Fruit fly (Drosophila melanogaster): Measurements from ENCODE around the gene Idgf4.

Gene Idgf4

DNA sequence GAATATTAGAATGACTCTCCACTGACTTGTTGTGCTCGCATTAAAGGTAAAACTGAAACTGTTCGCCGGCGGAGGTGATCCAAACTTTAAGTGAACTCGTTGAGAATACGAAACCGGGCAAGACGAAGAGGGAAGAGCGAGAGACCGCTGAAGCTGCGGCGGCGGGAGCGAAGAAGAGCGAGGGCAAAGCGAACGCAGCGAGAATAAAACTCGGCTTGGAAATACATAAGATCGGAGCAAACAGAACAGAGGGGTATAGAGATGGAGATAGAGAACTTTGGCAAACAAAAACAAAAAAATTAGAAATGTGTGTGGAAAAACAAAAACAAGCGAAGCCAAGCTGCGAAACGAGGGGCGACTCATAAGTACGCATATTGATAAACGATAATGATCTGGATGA lies at the start of gene Idgf4:
Idgf4 (minus strand) TSS at position 67 of the 400 bp plus-strand sequence.
- TF ChIP-seq CG17801 (GFP tag; optimal IDR thresholded peaks at IDR 0.05; ENCODE audit: partially characterized antibody): no peak

DNA sequence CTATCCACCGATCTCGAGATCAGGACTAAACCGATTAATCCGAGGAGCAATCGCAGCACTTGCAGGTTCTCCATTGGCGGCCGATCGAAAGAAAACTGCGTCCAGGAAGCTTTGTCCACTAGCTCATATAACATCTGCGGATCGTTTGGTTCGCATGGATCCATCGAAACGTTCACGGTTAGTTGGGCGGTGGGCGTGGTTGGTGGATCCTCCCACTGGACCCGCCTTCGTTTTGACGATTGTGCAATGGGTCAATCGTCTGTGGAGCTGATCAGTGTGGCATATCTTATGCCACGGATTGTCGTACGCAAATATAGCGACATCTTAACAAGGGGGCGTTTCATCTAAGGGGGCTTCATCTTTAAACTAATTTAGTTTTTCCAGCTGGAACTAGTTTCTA lies 49.7 kb upstream of the Idgf4 start, which contains the start of gene CG15252:
CG15252 (minus strand) TSS at position 101 of the 400 bp plus-strand sequence.
- TF ChIP-seq CG17801 (GFP tag; optimal IDR thresholded peaks at IDR 0.05; ENCODE audit: partially characterized antibody): no peak

DNA sequence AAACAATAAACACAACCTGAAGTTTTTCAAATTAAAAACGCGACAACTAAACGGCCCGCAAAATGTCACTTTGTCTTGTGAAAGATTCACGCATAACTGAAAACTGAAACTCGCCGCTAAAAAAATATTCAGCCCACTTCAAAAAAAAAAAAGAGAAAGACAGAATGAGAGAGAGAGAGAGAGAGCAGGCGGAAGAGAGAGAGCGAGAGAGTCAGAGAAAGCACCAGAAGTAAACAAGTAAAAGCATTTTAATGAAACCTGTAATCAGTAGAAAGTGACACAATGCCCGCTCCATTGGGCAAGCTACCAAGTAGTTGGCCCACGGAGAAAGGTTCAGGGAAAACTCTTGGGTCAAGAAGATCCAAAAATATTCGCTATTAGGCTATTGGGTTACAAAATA lies 46.6 kb upstream of the Idgf4 start, which contains the start of gene CG43386:
CG43386 (minus strand) TSS at position 101 of the 400 bp plus-strand sequence.
- TF ChIP-seq CG17801 (GFP tag; optimal IDR thresholded peaks at IDR 0.05; ENCODE audit: partially characterized antibody): no peak

DNA sequence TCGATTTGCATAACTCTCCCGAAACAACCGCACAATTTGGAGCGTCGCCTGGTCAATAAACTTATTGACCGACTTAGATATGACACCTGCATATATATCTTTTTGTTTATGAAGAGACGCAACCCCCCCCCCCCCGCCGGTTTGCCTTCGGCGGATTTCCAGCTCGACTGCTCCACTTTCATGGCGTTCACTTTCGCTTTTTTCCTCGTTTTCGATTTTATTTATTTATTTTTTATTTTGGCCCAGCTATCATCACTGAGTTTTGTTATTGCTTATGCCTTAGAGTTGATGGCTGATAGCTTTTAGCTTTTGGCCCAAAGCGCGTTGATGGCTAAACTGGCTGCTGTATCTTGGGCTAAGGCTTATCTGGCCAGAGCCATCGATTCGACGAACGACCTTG lies 45.2 kb upstream of the Idgf4 start:
- TF ChIP-seq CG17801 (GFP tag; optimal IDR thresholded peaks at IDR 0.05; ENCODE audit: partially characterized antibody): no peak

DNA sequence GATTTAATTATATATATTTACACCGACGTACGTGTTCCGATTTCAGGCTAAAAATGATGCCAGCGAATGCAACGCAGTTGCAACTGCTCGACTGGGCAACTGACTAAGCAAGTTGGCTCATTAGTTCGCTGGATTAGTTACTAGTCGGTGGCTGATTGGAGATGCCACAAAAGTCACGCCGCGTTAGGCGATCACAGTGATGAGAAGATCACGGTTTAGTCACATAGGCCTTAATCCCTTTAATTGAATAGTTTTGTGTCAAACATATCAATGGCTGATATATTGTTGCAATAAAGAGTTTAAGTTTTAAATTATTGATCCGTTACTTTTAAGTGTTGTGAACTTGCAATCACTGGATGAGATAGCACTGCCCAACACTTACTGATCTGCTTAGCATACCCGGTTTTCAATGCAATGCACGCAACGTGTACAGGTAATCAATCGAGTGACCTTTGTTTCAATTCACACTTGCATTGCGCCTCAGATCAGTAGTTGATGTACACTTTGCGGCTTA lies 34.1 kb upstream of the Idgf4 start, which contains the start of the genes CG1791 and CG1889:
CG1791 (minus strand) TSS at position 101 of the 514 bp plus-strand sequence.
CG1889 (plus strand) TSS at position 464 of the 514 bp plus-strand sequence.
- no peak for TF ChIP-seq CG17801 (GFP tag; optimal IDR thresholded peaks at IDR 0.05; ENCODE audit: partially characterized antibody)

DNA sequence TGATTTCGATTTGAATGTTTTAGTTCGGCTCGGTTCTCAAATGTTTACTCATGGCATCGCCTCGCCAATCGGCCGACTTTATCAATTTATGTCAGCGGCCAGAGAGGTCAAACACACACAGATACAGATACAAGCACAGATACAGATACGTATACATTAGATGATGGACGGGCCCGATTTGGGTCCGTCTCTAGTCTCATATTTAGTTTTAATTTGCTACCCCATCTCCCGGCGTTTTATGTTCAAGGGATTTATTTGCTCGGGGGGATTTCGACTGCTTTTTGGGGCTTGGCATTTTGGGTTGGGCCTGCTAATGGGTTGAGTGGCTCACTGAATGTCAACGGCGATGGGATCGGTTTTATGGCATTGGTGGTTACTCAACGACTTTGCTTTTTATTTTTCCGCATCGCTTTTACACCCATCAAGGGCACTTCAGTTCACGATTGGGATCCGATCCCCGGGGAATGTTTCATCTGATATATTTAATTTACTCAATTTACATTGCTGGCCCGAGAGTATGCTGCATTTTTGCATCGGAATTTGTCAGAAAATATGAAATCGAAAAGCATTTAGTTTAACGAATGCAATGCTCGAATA lies 1.6 kb upstream of the Idgf4 start:
- TF ChIP-seq CG17801 (GFP tag; optimal IDR thresholded peaks at IDR 0.05; ENCODE audit: partially characterized antibody): no peak

DNA sequence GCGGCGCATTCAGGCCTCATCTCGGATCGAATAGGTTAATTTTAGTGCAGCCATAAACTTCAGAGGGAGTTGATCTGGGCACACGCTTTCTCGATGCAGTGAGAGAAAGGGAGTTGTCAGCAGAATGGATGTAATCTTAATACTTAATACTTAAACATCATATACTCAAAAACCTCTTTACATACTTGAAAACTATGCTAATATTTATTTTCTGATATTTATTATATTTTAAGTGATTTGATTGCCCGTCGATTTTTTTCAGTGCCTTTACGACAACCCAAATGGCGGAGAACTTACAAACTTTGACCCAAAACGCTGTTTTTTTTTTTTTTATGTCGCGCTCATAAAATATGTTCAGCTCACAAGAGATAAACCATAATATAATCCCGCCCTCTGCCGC lies 19.0 kb downstream of the Idgf4 start:
- no peak for TF ChIP-seq CG17801 (GFP tag; optimal IDR thresholded peaks at IDR 0.05; ENCODE audit: partially characterized antibody)

DNA sequence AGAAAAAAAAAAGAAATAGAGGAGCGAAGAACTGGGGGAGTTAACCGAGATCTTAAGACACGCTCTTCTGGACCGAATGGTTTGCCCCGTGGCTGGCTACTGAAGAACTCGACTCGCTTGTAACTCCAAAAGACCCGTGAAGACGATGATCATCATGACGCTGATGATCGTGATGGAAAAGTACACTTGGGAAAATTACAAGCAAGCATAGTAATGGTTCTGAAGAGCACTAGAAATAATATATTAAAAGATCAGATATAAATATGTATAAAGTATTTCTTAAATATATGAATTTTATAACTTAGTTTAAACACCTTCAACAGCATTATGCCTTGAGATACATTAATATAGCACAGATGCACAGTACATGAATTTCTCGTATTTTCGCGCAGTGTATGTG lies 19.7 kb downstream of the Idgf4 start, which contains the start of gene CG1986:
CG1986 (minus strand) TSS at position 101 of the 400 bp plus-strand sequence.
- no peak for TF ChIP-seq CG17801 (GFP tag; optimal IDR thresholded peaks at IDR 0.05; ENCODE audit: partially characterized antibody)

DNA sequence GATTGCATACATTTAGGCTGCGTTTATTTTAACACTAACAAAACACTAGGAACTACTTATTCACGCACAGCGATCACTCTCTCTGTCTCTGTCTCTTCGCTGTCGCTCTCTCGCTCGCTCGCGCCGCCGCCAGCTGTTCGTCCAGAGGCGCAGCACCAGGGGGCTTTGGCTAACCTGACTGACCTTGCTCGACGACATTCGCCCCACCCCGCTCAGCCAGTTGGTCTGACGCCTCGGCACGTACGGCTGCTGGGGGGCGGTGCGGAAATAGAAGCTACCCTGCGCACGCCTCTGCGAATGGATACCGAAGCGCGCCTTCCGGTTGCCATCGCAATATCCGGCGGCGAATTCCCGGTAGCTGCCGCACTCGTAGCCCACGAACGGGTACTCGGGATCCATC lies 21.4 kb downstream of the Idgf4 start:
- no peak for TF ChIP-seq CG17801 (GFP tag; optimal IDR thresholded peaks at IDR 0.05; ENCODE audit: partially characterized antibody)

DNA sequence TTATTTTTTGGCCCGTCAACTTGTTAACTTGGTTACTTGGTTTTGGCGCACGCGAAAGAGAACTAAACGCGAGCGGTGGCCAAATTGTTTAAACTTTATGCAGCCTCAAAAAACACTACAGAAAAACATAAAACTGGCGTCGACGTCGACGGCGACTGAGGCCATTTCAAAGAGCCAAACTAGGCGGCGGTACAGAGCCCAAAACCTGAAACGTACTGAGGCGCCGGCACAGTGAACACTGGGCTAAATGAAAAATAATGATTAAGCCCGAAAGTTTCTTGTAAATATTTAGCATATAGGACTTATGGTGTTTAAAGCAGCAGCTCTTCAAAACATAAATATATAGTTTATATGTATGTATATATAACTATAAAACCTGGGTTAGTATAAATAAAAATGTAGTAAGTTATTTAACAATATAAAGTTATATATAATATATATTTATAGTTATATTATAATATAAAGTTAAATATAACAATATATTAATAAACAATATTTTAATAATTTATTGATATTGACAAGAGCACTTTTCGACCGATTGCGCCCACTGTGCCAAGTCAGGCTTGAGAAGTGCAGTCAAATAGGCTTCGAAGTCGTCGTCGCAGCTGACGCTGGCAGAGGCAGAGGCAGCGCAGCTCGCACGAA lies 31.1 kb downstream of the Idgf4 start, which contains the start of gene CG15249:
CG15249 (minus strand) TSS at position 51 of the 645 bp plus-strand sequence.
- no peak for TF ChIP-seq CG17801 (GFP tag; optimal IDR thresholded peaks at IDR 0.05; ENCODE audit: partially characterized antibody)

DNA sequence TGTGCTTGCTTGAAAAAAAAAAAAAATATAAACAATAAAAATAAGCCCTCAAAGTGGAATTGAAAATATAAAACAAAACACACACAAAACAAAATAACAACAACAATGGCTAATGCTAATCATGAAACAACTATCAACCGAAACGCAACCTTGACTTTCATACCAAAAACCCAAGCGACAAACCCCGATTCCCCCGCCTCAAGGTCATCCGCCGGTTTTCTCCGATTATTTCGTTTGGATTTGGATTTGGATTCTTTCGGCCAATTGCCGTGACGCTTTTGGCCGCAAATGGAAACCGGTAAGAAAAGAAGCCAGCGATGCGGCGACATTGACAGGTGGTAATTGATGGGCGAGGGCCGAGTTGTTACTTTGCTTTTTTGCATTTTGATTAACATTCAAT lies 33.1 kb downstream of the Idgf4 start:
- TF ChIP-seq CG17801 (GFP tag; optimal IDR thresholded peaks at IDR 0.05; ENCODE audit: partially characterized antibody): no peak

DNA sequence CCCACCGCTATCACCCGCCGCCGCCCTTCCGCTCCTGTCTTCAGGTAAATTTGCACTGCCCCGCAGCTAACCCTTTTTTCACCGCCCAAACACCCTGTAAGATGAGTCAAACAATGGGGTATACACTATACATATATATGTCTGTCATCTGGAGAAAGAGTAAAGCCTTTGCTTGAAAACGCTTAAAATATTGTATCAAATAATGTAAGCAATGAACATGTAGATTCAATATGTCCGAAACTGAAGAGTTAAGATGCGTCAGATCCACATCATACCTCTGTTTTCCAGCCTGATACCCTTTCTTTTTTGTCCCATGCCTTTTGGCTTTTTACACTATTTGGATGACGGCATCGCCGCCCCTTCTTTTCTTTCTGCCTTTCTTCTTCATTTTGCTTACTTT lies 37.9 kb downstream of the Idgf4 start:
- peak; percentile 20 for TF ChIP-seq CG17801 (GFP tag; optimal IDR thresholded peaks at IDR 0.05; ENCODE audit: partially characterized antibody)

DNA sequence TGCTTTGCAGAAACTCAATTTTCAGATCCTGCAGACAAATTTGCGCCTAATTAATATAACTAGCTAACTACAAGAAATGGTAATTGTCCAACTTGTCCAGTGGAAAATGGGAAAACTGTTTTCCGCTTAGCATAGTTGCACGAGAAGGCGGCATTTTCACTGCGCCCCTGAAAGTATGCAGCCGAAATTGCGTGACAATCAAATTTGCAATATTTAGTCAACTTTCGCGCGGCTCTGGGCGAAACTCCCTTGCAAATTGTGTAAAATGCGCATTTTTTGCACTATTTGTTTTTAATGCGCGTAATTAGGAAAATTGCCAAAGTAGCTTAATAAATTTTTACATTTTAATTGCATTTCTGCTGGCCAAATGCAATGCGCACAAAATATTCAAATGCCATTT lies 41.1 kb downstream of the Idgf4 start:
- no peak for TF ChIP-seq CG17801 (GFP tag; optimal IDR thresholded peaks at IDR 0.05; ENCODE audit: partially characterized antibody)

DNA sequence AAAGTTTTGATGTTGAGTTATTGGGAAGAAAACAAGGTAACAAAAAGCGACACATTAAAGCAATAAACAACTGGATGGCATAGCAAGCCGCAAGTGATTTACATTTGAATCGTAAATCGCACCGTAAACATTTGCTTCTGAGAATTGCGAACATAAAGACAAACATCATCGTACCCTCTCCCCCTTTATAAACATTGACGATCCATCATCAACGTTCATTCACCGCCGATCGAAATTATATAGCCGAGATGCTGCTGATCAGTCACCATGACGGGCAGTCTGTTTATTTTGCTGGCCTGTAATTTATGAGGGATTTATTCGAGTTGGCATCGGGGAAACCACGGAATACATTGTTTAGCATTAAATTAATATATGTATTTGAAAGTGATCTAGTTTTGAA lies 45.4 kb downstream of the Idgf4 start:
- no peak for TF ChIP-seq CG17801 (GFP tag; optimal IDR thresholded peaks at IDR 0.05; ENCODE audit: partially characterized antibody)

DNA sequence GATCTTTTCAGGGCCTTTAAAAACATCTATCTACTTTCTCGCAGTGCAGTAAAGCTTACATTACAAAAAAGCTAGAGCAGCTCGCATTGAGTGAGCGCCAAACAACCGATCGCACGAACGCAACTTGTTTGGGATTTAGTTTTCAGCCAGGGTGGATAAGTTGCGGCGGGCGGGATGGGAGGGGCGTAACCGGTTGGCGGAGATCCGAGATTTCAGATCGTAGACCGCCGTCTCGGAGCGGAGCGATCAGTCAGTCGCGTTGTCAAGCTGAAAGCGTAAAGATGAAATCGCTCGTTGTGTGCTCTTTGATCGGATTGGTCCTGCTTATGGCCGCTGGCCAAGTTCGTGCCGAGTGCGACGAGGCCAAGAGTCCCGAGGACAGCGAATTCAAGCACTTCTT lies 46.5 kb downstream of the Idgf4 start, which contains the start of gene CG9691:
CG9691 (plus strand) TSS at position 222 of the 400 bp plus-strand sequence.
- TF ChIP-seq CG17801 (GFP tag; optimal IDR thresholded peaks at IDR 0.05; ENCODE audit: partially characterized antibody): no peak

DNA sequence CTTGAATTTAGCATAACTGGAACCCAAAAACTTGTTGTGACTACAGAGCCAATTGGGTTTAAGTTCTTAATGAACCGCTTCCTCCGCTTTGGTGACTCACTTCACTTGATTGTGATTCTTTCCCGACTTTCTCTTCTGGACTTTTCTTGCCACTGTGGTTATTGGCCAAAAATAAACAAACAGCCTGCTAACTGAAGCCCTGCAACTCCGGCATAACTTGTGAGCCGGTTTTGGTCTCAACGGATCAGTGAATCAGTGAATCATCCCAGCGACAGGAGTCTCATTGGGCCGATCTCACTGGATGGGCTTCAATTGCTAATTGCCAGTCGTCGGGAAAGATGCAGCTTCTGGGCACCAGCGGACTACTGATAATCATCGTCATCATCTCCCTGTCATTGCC lies 47.8 kb downstream of the Idgf4 start:
- TF ChIP-seq CG17801 (GFP tag; optimal IDR thresholded peaks at IDR 0.05; ENCODE audit: partially characterized antibody): no peak
